Fruit fly (Drosophila melanogaster) whole organism, embryonic: ENCODE measurements around the gene jim.

ENCODE experiments used
- CG34376 ChIP-seq: fragments of 200-800 bp; sonication (Bioruptor generic); optimal IDR thresholded peaks from 2 replicates; lab custom pipeline; 2018; ENCODE audit warnings: missing biosample characterization, mild to moderate bottlenecking, missing genetic modification characterization
- grn ChIP-seq: fragments of 200-800 bp; sonication (Bioruptor generic); optimal IDR thresholded peaks from 3 replicates; lab custom pipeline; 2017; ENCODE audit warnings: missing biosample characterization, missing genetic modification characterization
- ken ChIP-seq: fragments of 200-800 bp; sonication (Bioruptor generic); IDR thresholded peaks from 3 replicates; pipeline ENCODE4 v1.3.6; 2022; ENCODE audit warnings: missing biosample characterization, missing genetic modification characterization
- run ChIP-seq: fragments of 200-800 bp; sonication (Bioruptor generic); optimal IDR thresholded peaks from 3 replicates; lab custom pipeline; 2018; ENCODE audit warnings: missing biosample characterization, mild to moderate bottlenecking, missing genetic modification characterization
- schlank ChIP-seq: fragments of 200-800 bp; sonication (Bioruptor generic); optimal IDR thresholded peaks from 2 replicates; lab custom pipeline; 2018; ENCODE audit warnings: missing biosample characterization, mild to moderate bottlenecking, missing genetic modification characterization
- yki ChIP-seq: fragments of >200 bp; optimal IDR thresholded peaks from 3 replicates; lab custom pipeline; 2018

dm6 chr3L:22853412-22853811, 18.4 kb upstream of the jim start, which contains the start of gene CG32462:
- TF ChIP-seq ken = no peak
- no peak for TF ChIP-seq CG34376 (GFP tag; lab: Kevin White, UChicago)
- TF ChIP-seq grn (GFP tag; lab: Kevin White, UChicago) = no peak
- TF ChIP-seq run (tag; lab: Kevin White, UChicago) = no peak
- no peak for TF ChIP-seq schlank (tag; lab: Kevin White, UChicago)
- TF ChIP-seq yki (lab: Kevin White, UChicago) = no peak
